Fruit fly (Drosophila melanogaster) whole organism, wandering third instar larva: ENCODE data around the gene Muc91C.

Source experiments
- CG32264 ChIP-seq: fragments of 200-800 bp; sonication (Bioruptor generic); optimal IDR thresholded peaks from 2 replicates; lab custom pipeline; 2016; ENCODE audit warnings: missing biosample characterization, missing genetic modification characterization
- Dfd ChIP-seq: fragments of >200 bp; optimal IDR thresholded peaks from 2 replicates; lab custom pipeline; 2017; ENCODE audit warnings: missing biosample characterization, missing genetic modification characterization
- Dif ChIP-seq: fragments of 200-275, 200-300 bp; sonication (Bioruptor generic); optimal IDR thresholded peaks from 2 replicates; lab custom pipeline; 2018; ENCODE audit warnings: missing biosample characterization, missing genetic modification characterization; ENCODE audit not compliant: partially characterized antibody
- Hnf4 ChIP-seq: fragments of 200-800 bp; sonication (Bioruptor generic); optimal IDR thresholded peaks from 2 replicates; lab custom pipeline; 2016; ENCODE audit warnings: missing biosample characterization, mild to moderate bottlenecking, missing genetic modification characterization
- Hr78 ChIP-seq: fragments of >200 bp; optimal IDR thresholded peaks from 2 replicates; lab custom pipeline; 2017; ENCODE audit warnings: missing biosample characterization, missing genetic modification characterization
- Hr83 ChIP-seq: fragments of 200-300 bp; sonication (Bioruptor generic); optimal IDR thresholded peaks from 2 replicates; lab custom pipeline; 2016; ENCODE audit warnings: missing biosample characterization, mild to moderate bottlenecking, missing genetic modification characterization, moderate library complexity; ENCODE audit not compliant: poor library complexity, severe bottlenecking
- Myc ChIP-seq: fragments of >200 bp; optimal IDR thresholded peaks from 2 replicates; lab custom pipeline; 2017
- Rel ChIP-seq, 2 experiments: fragments of 200-800 bp; sonication (Bioruptor generic) in 1 of 2; optimal IDR thresholded peaks; 2 replicates in 1 of 2; 3 replicates in 1 of 2; lab custom pipeline; 2016 to 2019; ENCODE audit warnings: mild to moderate bottlenecking in 2 of 2, missing biosample characterization in 2 of 2, missing genetic modification characterization in 2 of 2, moderate library complexity in 1 of 2
- brk ChIP-seq: fragments of 200-800 bp; sonication (Bioruptor generic); optimal IDR thresholded peaks from 2 replicates; lab custom pipeline; 2016; ENCODE audit warnings: missing biosample characterization, mild to moderate bottlenecking, missing genetic modification characterization
- dl ChIP-seq, 2 experiments: fragments of 175-275, 200-275 bp in 1 of 2; fragments of 200-275 bp in 1 of 2; sonication (Bioruptor generic); optimal IDR thresholded peaks; lab custom pipeline; 2018; ENCODE audit warnings: mild to moderate bottlenecking in 2 of 2, missing biosample characterization in 2 of 2, missing genetic modification characterization in 2 of 2, moderate library complexity in 2 of 2; ENCODE audit not compliant: partially characterized antibody in 2 of 2, insufficient read depth in 1 of 2
- lola ChIP-seq: fragments of >200 bp; optimal IDR thresholded peaks from 2 replicates; lab custom pipeline; 2017; ENCODE audit warnings: missing biosample characterization, missing genetic modification characterization
- usp ChIP-seq: fragments of >200 bp; optimal IDR thresholded peaks from 2 replicates; lab custom pipeline; 2017; ENCODE audit warnings: missing biosample characterization, missing genetic modification characterization
- woc ChIP-seq: sonication (Bioruptor generic); optimal IDR thresholded peaks from 2 replicates; lab custom pipeline; 2016; ENCODE audit warnings: missing biosample characterization, mild to moderate bottlenecking, missing genetic modification characterization

- TF ChIP-seq Dif (GFP tag; lab: Kevin White, UChicago), result no peak
- TF ChIP-seq lola (GFP tag; lab: Kevin White, UChicago), result no peak
- no peak for TF ChIP-seq usp (GFP tag; lab: Kevin White, UChicago)
- TF ChIP-seq Rel (GFP tag; optimal IDR thresholded peaks at IDR 0.05; lab: Kevin White, UChicago), result no peak
- no peak for TF ChIP-seq Rel (tag; optimal IDR thresholded peaks at IDR 0.05; lab: Kevin White, UChicago)
- TF ChIP-seq brk (GFP tag; lab: Kevin White, UChicago), result no peak
- no peak for TF ChIP-seq Hr78
- no peak for TF ChIP-seq Hnf4
- no peak for TF ChIP-seq Hr83 (GFP tag; lab: Kevin White, UChicago)
- TF ChIP-seq CG32264 (GFP tag; lab: Kevin White, UChicago), result no peak
- TF ChIP-seq Myc (lab: Kevin White, UChicago), result no peak
- TF ChIP-seq Dfd (GFP tag; lab: Kevin White, UChicago), result no peak
- no peak for TF ChIP-seq woc (GFP tag; lab: Kevin White, UChicago)
- TF ChIP-seq dl (GFP tag; optimal IDR thresholded peaks at IDR 0.05; lab: Kevin White, UChicago; ENCODE audit: insufficient read depth in 1 of 2, partially characterized antibody in 2 of 2), result no peak
These were observed 11.5 kb downstream of the Muc91C start for dm6 chr3R:18681054-18681453.
